Worm (Caenorhabditis elegans): ENCODE results near the gene R07C3.13.

R07C3.13 gene

DNA sequence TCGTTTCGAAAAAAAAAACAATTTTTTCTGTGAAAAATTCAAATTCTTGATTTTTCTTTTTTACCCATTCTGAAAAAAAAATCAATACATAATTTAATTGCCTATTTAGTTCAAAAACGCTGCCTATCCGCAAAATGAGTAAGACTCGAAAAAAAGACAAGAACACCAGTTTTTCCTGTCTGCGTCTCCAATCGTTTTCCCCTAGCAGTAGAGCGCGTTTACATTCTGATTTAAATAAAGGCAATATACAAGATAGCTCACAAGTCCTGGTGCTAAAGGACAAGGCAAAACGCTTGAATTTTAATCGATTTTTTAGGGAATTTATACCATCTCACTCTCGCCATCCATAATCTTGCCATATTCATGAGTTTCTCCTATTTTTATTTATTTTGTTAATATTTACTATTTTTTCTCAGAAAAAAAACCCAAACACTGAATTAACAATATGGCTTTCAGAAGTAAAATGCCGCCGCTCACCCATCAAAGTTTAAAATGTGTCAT, 14.0 kb downstream of the R07C3.13 start, which contains the start of gene fbxc-33:
Gene fbxc-33, plus strand, starts transcription at position 451 of the 501 bp plus-strand sequence.
- TF ChIP-seq ceh-82 (tag; optimal IDR thresholded peaks at IDR 0.05) (no peak), T26A8.4 (GFP tag; IDR thresholded peaks at IDR 0.05) (no peak), lin-39 (tag; optimal IDR thresholded peaks at IDR 0.05) (no peak), tag-97 (GFP tag; IDR thresholded peaks at IDR 0.05) (no peak), F37D6.2 (tag; optimal IDR thresholded peaks at IDR 0.05) (no peak), zfp-3 (GFP tag; conservative IDR thresholded peaks at IDR 0.05) (no peak), lin-38 (GFP tag; IDR thresholded peaks at IDR 0.05) (peak; percentile 81; the same call in 1 of the 2 replicates), lir-3 (tag; optimal IDR thresholded peaks at IDR 0.05) (no peak), nhr-6 (tag; optimal IDR thresholded peaks at IDR 0.05) (peak; percentile 19), zip-2 (tag; optimal IDR thresholded peaks at IDR 0.05) (no peak), mes-2 (tag; optimal IDR thresholded peaks at IDR 0.05; ENCODE audit: poor library complexity, severe bottlenecking) (peak; percentile 33), mxl-3 (GFP tag; optimal IDR thresholded peaks at IDR 0.05) (no peak), vab-7 (GFP tag; IDR thresholded peaks at IDR 0.05) (no peak), F26F4.8 (GFP tag; conservative IDR thresholded peaks at IDR 0.05) (no peak), dpl-1 (GFP tag; optimal IDR thresholded peaks at IDR 0.05) (peak; percentile 41), ceh-32 (tag; optimal IDR thresholded peaks at IDR 0.05; ENCODE audit: poor library complexity) (no peak)

DNA sequence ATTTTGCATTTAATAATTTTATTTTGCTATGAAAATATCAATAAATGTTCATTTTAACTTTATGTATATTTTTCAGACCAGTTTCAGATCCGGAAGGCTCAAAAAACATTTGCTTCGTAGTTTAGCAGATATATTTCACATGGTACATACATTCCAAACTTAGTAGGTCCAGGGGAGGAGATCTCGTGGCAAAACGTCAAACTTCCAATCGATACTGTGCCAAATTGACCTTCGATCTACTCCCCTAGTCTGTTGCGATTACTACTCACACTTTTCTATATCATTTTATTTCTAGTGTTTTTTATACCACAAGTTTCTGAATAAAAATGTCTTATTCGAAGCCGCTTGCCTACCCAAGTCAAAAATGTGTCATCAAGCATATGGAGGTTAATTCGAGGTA, 15.6 kb downstream of the R07C3.13 start, which contains the start of gene fbxc-31:
Gene fbxc-31, plus strand, starts transcription at position 301 of the 400 bp plus-strand sequence.
- TF ChIP-seq nhr-42 (GFP tag; IDR thresholded peaks at IDR 0.05) (no peak), daf-19 (GFP tag; conservative IDR thresholded peaks at IDR 0.05) (no peak), F44E2.7 (GFP tag; IDR thresholded peaks at IDR 0.05) (no peak), lir-3 (tag; optimal IDR thresholded peaks at IDR 0.05) (no peak), ceh-20 (GFP tag; IDR thresholded peaks at IDR 0.05) (no peak), hlh-11 (tag; optimal IDR thresholded peaks at IDR 0.05) (no peak), mes-2 (tag; optimal IDR thresholded peaks at IDR 0.05; ENCODE audit: poor library complexity, severe bottlenecking) (no peak), aha-1 (tag) (no peak), lin-1 (GFP tag; IDR thresholded peaks at IDR 0.05) (no peak), zip-11 (GFP tag; IDR thresholded peaks at IDR 0.05) (no peak), dve-1 (tag; optimal IDR thresholded peaks at IDR 0.05; ENCODE audit: insufficient read depth) (no peak), vab-7 (GFP tag; IDR thresholded peaks at IDR 0.05) (no peak), madf-9 (GFP tag; conservative IDR thresholded peaks at IDR 0.05) (no peak), F10B5.3 (tag; optimal IDR thresholded peaks at IDR 0.05) (no peak), nhr-11 (tag; optimal IDR thresholded peaks at IDR 0.05) (no peak)

DNA sequence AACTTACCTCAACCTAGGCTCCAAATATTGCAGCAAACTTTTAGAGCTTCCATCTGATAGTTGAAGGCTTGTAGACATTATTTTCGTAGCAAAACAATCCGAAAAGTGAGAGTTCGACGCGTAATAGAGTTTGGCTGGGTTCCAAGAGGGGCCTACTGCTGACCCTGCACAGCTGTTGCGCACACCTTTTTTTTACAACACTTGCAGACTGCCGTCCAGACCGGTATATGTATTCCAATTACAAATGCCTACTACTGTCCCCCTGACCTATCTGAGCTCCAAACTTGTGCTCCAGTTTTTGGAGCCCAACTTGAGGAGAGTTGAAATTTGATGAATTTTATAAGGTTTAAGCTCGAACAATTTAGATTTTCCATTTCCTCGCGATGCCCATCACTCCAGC, 17.7 kb downstream of the R07C3.13 start, which contains the start of the genes fbxc-24 and fbxc-27:
Gene fbxc-24, minus strand, starts transcription at position 101 of the 400 bp plus-strand sequence.
Gene fbxc-27, plus strand, starts transcription at position 216 of the 400 bp plus-strand sequence.
- TF ChIP-seq zip-2 (tag; optimal IDR thresholded peaks at IDR 0.05) (no peak), set-16 (GFP tag; IDR thresholded peaks at IDR 0.05) (no peak), nhr-42 (GFP tag; IDR thresholded peaks at IDR 0.05) (no peak), sdz-12 (GFP tag; optimal IDR thresholded peaks at IDR 0.05) (no peak), fos-1 (tag; optimal IDR thresholded peaks at IDR 0.05) (no peak), madf-5 (GFP tag; IDR thresholded peaks at IDR 0.05) (no peak), nhr-102 (tag; optimal IDR thresholded peaks at IDR 0.05) (no peak), nhr-6 (tag; optimal IDR thresholded peaks at IDR 0.05) (no peak), ztf-7 (tag; optimal IDR thresholded peaks at IDR 0.05) (no peak), ama-1 (optimal IDR thresholded peaks at IDR 0.05) (no peak), madf-9 (GFP tag; conservative IDR thresholded peaks at IDR 0.05) (no peak), T26A8.4 (GFP tag; IDR thresholded peaks at IDR 0.05) (no peak), mxl-2 (GFP tag; conservative IDR thresholded peaks at IDR 0.05) (no peak), nhr-77 (tag; optimal IDR thresholded peaks at IDR 0.05) (no peak), nhr-28 (tag; optimal IDR thresholded peaks at IDR 0.05) (no peak), ceh-32 (tag; optimal IDR thresholded peaks at IDR 0.05; ENCODE audit: poor library complexity) (no peak), unc-39 (tag; optimal IDR thresholded peaks at IDR 0.05) (no peak), rbr-2 (tag; optimal IDR thresholded peaks at IDR 0.05) (no peak)
